Worm (Caenorhabditis elegans): ENCODE results near the gene Y54G11A.17.
A peak's percentile ranks its signal among the peaks of the same experiment; 100 is the strongest.

Gene Y54G11A.17

ce11 chrII:14350768-14351167 lies 1.6 kb upstream of the Y54G11A.17 start (continued):
- no peak for TF ChIP-seq Y105C5A.15 (GFP tag; IDR thresholded peaks at IDR 0.05)
- TF ChIP-seq R02D3.7 (tag; optimal IDR thresholded peaks at IDR 0.05): no peak
- no peak for TF ChIP-seq skn-1 (tag; optimal IDR thresholded peaks at IDR 0.05)
- TF ChIP-seq nhr-28 (tag; optimal IDR thresholded peaks at IDR 0.05): no peak
- no peak for TF ChIP-seq dpl-1 (GFP tag; optimal IDR thresholded peaks at IDR 0.05)
- TF ChIP-seq zag-1 (tag; optimal IDR thresholded peaks at IDR 0.05): no peak
- no peak for TF ChIP-seq dmd-8 (GFP tag; IDR thresholded peaks at IDR 0.05)
- no peak for TF ChIP-seq F44E2.7 (GFP tag; IDR thresholded peaks at IDR 0.05)
- no peak for TF ChIP-seq daf-8 (GFP tag; IDR thresholded peaks at IDR 0.05)
- no peak for TF ChIP-seq Y5F2A.4 (GFP tag; optimal IDR thresholded peaks at IDR 0.05)
- no peak for TF ChIP-seq egl-27 (tag; optimal IDR thresholded peaks at IDR 0.05)
- no peak for TF ChIP-seq lin-1 (GFP tag; IDR thresholded peaks at IDR 0.05)
- no peak for TF ChIP-seq lin-29 (GFP tag; IDR thresholded peaks at IDR 0.05)
- no peak; the same call in 1 of the 2 replicates for TF ChIP-seq set-16 (GFP tag; IDR thresholded peaks at IDR 0.05)
- TF ChIP-seq ztf-7 (tag; optimal IDR thresholded peaks at IDR 0.05): no peak
- TF ChIP-seq mxl-2 (GFP tag; conservative IDR thresholded peaks at IDR 0.05): no peak
- TF ChIP-seq ceh-20 (GFP tag; IDR thresholded peaks at IDR 0.05): no peak
- TF ChIP-seq vab-7 (GFP tag; IDR thresholded peaks at IDR 0.05): no peak
- no peak for TF ChIP-seq hlh-11 (tag; optimal IDR thresholded peaks at IDR 0.05)
- TF ChIP-seq mxl-3 (GFP tag; optimal IDR thresholded peaks at IDR 0.05): no peak
- no peak for TF ChIP-seq ceh-62 (tag; optimal IDR thresholded peaks at IDR 0.05)
- TF ChIP-seq madf-5 (GFP tag; IDR thresholded peaks at IDR 0.05): no peak
- TF ChIP-seq D1046.2 (GFP tag; IDR thresholded peaks at IDR 0.05): no peak
- no peak for TF ChIP-seq madf-9 (GFP tag; conservative IDR thresholded peaks at IDR 0.05)
- no peak for TF ChIP-seq ZK546.5 (tag; optimal IDR thresholded peaks at IDR 0.05)
- TF ChIP-seq egl-43 (GFP tag; IDR thresholded peaks at IDR 0.05): peak; percentile 60; the same call in 1 of the 2 replicates
- TF ChIP-seq ZK337.2 (GFP tag; IDR thresholded peaks at IDR 0.05): no peak
- TF ChIP-seq mep-1 (tag; optimal IDR thresholded peaks at IDR 0.05): peak; percentile 13
- peak; percentile 40; the same call in 1 of the 2 replicates for TF ChIP-seq Y48G9A.11 (GFP tag; IDR thresholded peaks at IDR 0.05)
- TF ChIP-seq lsy-2 (tag; optimal IDR thresholded peaks at IDR 0.05): peak in 1 of 2 experiments; percentile 22
- TF ChIP-seq zip-2 (tag; optimal IDR thresholded peaks at IDR 0.05): no peak
- TF ChIP-seq unc-39 (tag; optimal IDR thresholded peaks at IDR 0.05): no peak
- no peak for TF ChIP-seq ceh-44 (GFP tag; IDR thresholded peaks at IDR 0.05)
- no peak for TF ChIP-seq mdl-1 (tag; optimal IDR thresholded peaks at IDR 0.05)
- TF ChIP-seq nhr-42 (GFP tag; IDR thresholded peaks at IDR 0.05): peak; percentile 77; the same call in 1 of the 2 replicates
- no peak for TF ChIP-seq ces-1 (GFP tag; optimal IDR thresholded peaks at IDR 0.05)
- no peak for TF ChIP-seq ceh-32 (tag; optimal IDR thresholded peaks at IDR 0.05; ENCODE audit: poor library complexity)
- peak; percentile 6 for TF ChIP-seq unc-130 (GFP tag; optimal IDR thresholded peaks at IDR 0.05)
- no peak for TF ChIP-seq ceh-28 (tag; optimal IDR thresholded peaks at IDR 0.05)
- TF ChIP-seq zfp-2 (tag; optimal IDR thresholded peaks at IDR 0.05): no peak
- TF ChIP-seq nhr-11 (tag; optimal IDR thresholded peaks at IDR 0.05): no peak
- TF ChIP-seq lir-3 (tag; optimal IDR thresholded peaks at IDR 0.05): no peak
- no peak for TF ChIP-seq daf-12 (tag; optimal IDR thresholded peaks at IDR 0.05)
- TF ChIP-seq nhr-111 (GFP tag; optimal IDR thresholded peaks at IDR 0.05): peak; percentile 36
- TF ChIP-seq daf-16 (GFP tag; optimal IDR thresholded peaks at IDR 0.05): no peak
- TF ChIP-seq daf-16 (tag; optimal IDR thresholded peaks at IDR 0.05): no peak
- peak; percentile 56 for TF ChIP-seq F49E8.2 (tag; optimal IDR thresholded peaks at IDR 0.05; ENCODE audit: borderline replicate concordance)
- no peak for TF ChIP-seq zip-11 (GFP tag; IDR thresholded peaks at IDR 0.05)
- no peak for TF ChIP-seq Y75B8A.6 (GFP tag; IDR thresholded peaks at IDR 0.05)
- TF ChIP-seq nhr-77 (tag; optimal IDR thresholded peaks at IDR 0.05): no peak
- TF ChIP-seq snpc-4 (tag; optimal IDR thresholded peaks at IDR 0.05): no peak
- no peak for TF ChIP-seq F26F4.8 (GFP tag; conservative IDR thresholded peaks at IDR 0.05)
- peak; percentile 42; the same call in 1 of the 2 replicates for TF ChIP-seq pha-4 (GFP tag; IDR thresholded peaks at IDR 0.05)
- TF ChIP-seq pha-4 (tag; optimal IDR thresholded peaks at IDR 0.05): no peak

Data from whole organism, L4 larva.